Worm (Caenorhabditis elegans) whole organism, L3 larva: Measurements from ENCODE around the gene F26G5.1.

Source experiments
- R02D3.7 ChIP-seq: fragments of 150-350 bp; optimal IDR thresholded peaks from 2 replicates; lab custom pipeline; 2014; ENCODE audit warnings: missing biosample characterization, missing genetic modification characterization
- ZK546.5 ChIP-seq: sonication (generic microtip); optimal IDR thresholded peaks from 2 replicates; lab custom pipeline; 2017; ENCODE audit warnings: missing biosample characterization, missing genetic modification characterization
- ama-1 ChIP-seq: fragments of 150-350 bp; optimal IDR thresholded peaks from 2 replicates; lab custom pipeline; 2018
- ceh-16 ChIP-seq: sonication (generic microtip); optimal IDR thresholded peaks from 2 replicates; lab custom pipeline; 2017; ENCODE audit warnings: missing biosample characterization, missing genetic modification characterization
- ceh-28 ChIP-seq: fragments of 150-350 bp; optimal IDR thresholded peaks from 2 replicates; lab custom pipeline; 2014; ENCODE audit warnings: missing biosample characterization, missing genetic modification reagents, missing genetic modification characterization
- ceh-82 ChIP-seq: fragments of 150-350 bp; optimal IDR thresholded peaks from 2 replicates; lab custom pipeline; 2014; ENCODE audit warnings: missing biosample characterization, missing genetic modification characterization
- ceh-9 ChIP-seq: sonication (generic microtip); optimal IDR thresholded peaks from 2 replicates; lab custom pipeline; 2018; ENCODE audit warnings: missing biosample characterization, missing genetic modification characterization
- daf-12 ChIP-seq: fragments of 150-350 bp; optimal IDR thresholded peaks from 2 replicates; lab custom pipeline; 2014; ENCODE audit warnings: missing biosample characterization, missing genetic modification reagents, missing genetic modification characterization
- egl-27 ChIP-seq: sonication (generic microtip); optimal IDR thresholded peaks from 4 replicates; lab custom pipeline; 2017; ENCODE audit warnings: missing biosample characterization, missing genetic modification reagents, missing genetic modification characterization
- elt-2 ChIP-seq: sonication (generic microtip); optimal IDR thresholded peaks from 2 replicates; lab custom pipeline; 2016; ENCODE audit warnings: missing genetic modification reagents, mild to moderate bottlenecking, missing genetic modification characterization, missing compliant biosample characterization
- elt-3 ChIP-seq, 3 experiments: fragments of 150-350 bp in 1 of 3; sonication (generic microtip) in 2 of 3; optimal IDR thresholded peaks; 2 replicates in 2 of 3; 4 replicates in 1 of 3; lab custom pipeline; 2014 to 2017; ENCODE audit warnings: missing biosample characterization in 3 of 3, missing genetic modification characterization in 3 of 3
- eor-1 ChIP-seq, 2 experiments: fragments of 150-350 bp; optimal IDR thresholded peaks; 2 replicates each; lab custom pipeline; 2014 to 2018; ENCODE audit warnings: missing biosample characterization in 2 of 2, missing genetic modification characterization in 2 of 2
- fkh-2 ChIP-seq: fragments of 150-350 bp; optimal IDR thresholded peaks from 2 replicates; lab custom pipeline; 2014; ENCODE audit warnings: missing biosample characterization, missing genetic modification reagents, missing genetic modification characterization
- hmg-11 ChIP-seq: sonication (generic microtip); optimal IDR thresholded peaks from 2 replicates; lab custom pipeline; 2016; ENCODE audit warnings: missing genetic modification characterization, missing compliant biosample characterization
- jun-1 ChIP-seq: fragments of 150-350 bp; optimal IDR thresholded peaks from 2 replicates; lab custom pipeline; 2014; ENCODE audit warnings: missing biosample characterization, missing genetic modification reagents, missing genetic modification characterization
- lin-15B ChIP-seq: fragments of 150-350 bp; optimal IDR thresholded peaks from 2 replicates; lab custom pipeline; 2014; ENCODE audit warnings: missing biosample characterization, missing genetic modification characterization
- lin-39 ChIP-seq: fragments of 150-350 bp; optimal IDR thresholded peaks from 2 replicates; lab custom pipeline; 2018; ENCODE audit warnings: missing biosample characterization, missing genetic modification reagents, missing genetic modification characterization
- mml-1 ChIP-seq: fragments of 150-350 bp; sonication (generic microtip); optimal IDR thresholded peaks from 3 replicates; lab custom pipeline; 2014; ENCODE audit warnings: missing biosample characterization, missing genetic modification characterization
- nhr-11 ChIP-seq: fragments of 150-350 bp; optimal IDR thresholded peaks from 2 replicates; lab custom pipeline; 2014; ENCODE audit warnings: missing biosample characterization, missing genetic modification characterization
- nhr-12 ChIP-seq: fragments of 150-350 bp; optimal IDR thresholded peaks from 2 replicates; lab custom pipeline; 2014; ENCODE audit warnings: missing biosample characterization, missing genetic modification characterization
- nhr-23 ChIP-seq: fragments of 150-350 bp; optimal IDR thresholded peaks from 2 replicates; lab custom pipeline; 2014; ENCODE audit warnings: missing biosample characterization, missing genetic modification reagents, missing genetic modification characterization
- nhr-25 ChIP-seq: sonication (generic microtip); optimal IDR thresholded peaks from 2 replicates; lab custom pipeline; 2017; ENCODE audit warnings: missing biosample characterization, missing genetic modification characterization
- nhr-28 ChIP-seq: fragments of 150-350 bp; optimal IDR thresholded peaks from 2 replicates; lab custom pipeline; 2014; ENCODE audit warnings: missing biosample characterization, missing genetic modification characterization
- nhr-43 ChIP-seq: sonication (generic microtip); optimal IDR thresholded peaks from 2 replicates; lab custom pipeline; 2016; ENCODE audit warnings: mild to moderate bottlenecking, missing genetic modification characterization, missing compliant biosample characterization; ENCODE audit not compliant: poor library complexity, severe bottlenecking
- nhr-67 ChIP-seq: fragments of 150-350 bp; optimal IDR thresholded peaks from 2 replicates; lab custom pipeline; 2014; ENCODE audit warnings: missing biosample characterization, missing genetic modification characterization
- nhr-76 ChIP-seq: fragments of 150-350 bp; sonication (generic microtip); optimal IDR thresholded peaks from 5 replicates; lab custom pipeline; 2014; ENCODE audit warnings: missing biosample characterization, missing genetic modification characterization
- nhr-77 ChIP-seq: fragments of 150-350 bp; optimal IDR thresholded peaks from 2 replicates; lab custom pipeline; 2014; ENCODE audit warnings: missing biosample characterization, missing genetic modification characterization
- pha-4 ChIP-seq: fragments of 150-350 bp; optimal IDR thresholded peaks from 2 replicates; lab custom pipeline; 2014; ENCODE audit warnings: missing biosample characterization, missing genetic modification reagents, missing genetic modification characterization
- pqm-1 ChIP-seq: fragments of 150-350 bp; optimal IDR thresholded peaks from 2 replicates; lab custom pipeline; 2017; ENCODE audit warnings: missing biosample characterization, missing genetic modification characterization, inconsistent platforms
- skn-1 ChIP-seq: fragments of 150-350 bp; optimal IDR thresholded peaks from 2 replicates; lab custom pipeline; 2014; ENCODE audit warnings: missing biosample characterization, missing genetic modification characterization
- tbx-2 ChIP-seq: sonication (generic microtip); optimal IDR thresholded peaks from 2 replicates; lab custom pipeline; 2016; ENCODE audit warnings: mild to moderate bottlenecking, missing genetic modification characterization, missing compliant biosample characterization
- unc-39 ChIP-seq: sonication (generic microtip); optimal IDR thresholded peaks from 4 replicates; lab custom pipeline; 2017; ENCODE audit warnings: missing biosample characterization, missing genetic modification characterization
- unc-62 ChIP-seq: fragments of 150-350 bp; sonication (generic microtip); optimal IDR thresholded peaks from 4 replicates; lab custom pipeline; 2014; ENCODE audit warnings: missing biosample characterization, missing genetic modification reagents, missing genetic modification characterization
- zag-1 ChIP-seq: fragments of 150-350 bp; optimal IDR thresholded peaks from 2 replicates; lab custom pipeline; 2014; ENCODE audit warnings: missing biosample characterization, missing genetic modification characterization
- ztf-11 ChIP-seq: fragments of 150-350 bp; optimal IDR thresholded peaks from 2 replicates; lab custom pipeline; 2014; ENCODE audit warnings: missing biosample characterization, missing genetic modification characterization
- ztf-4 ChIP-seq: fragments of 150-350 bp; optimal IDR thresholded peaks from 2 replicates; lab custom pipeline; 2014; ENCODE audit warnings: missing biosample characterization, missing genetic modification characterization

The F26G5.1 gene

DNA sequence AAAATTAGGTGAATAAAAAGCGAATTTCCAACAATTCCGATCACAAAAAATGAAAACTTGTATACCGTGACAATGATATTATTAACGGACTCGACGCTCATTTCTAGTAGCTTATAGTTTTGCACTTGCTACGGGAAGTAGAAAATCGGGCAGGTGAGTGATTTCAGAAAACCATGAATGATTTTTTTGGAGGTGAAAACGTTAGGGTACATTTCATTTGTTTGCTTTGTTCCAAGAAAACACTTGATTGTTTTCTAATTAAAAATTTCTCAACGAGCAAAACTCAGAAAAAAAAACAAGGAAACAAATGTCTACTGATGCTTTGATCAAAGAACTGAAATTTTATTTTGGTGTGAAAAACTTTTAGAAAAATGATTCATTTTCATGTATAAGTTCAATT lies 5.6 kb downstream of the F26G5.1 start, which contains the start of gene srsx-12:
srsx-12 (minus strand) TSS at position 101 of the 400 bp plus-strand sequence.
- TF ChIP-seq elt-3 (tag; optimal IDR thresholded peaks at IDR 0.05; lab: Kevin White, UChicago): no peak
- no peak for TF ChIP-seq lin-15B (tag; lab: Kevin White, UChicago)
- no peak for TF ChIP-seq nhr-43 (tag; lab: Kevin White, UChicago)
- no peak for TF ChIP-seq ceh-28 (tag; lab: Kevin White, UChicago)
- no peak for TF ChIP-seq fkh-2
- no peak for TF ChIP-seq nhr-67
- TF ChIP-seq ceh-82: no peak
- no peak for TF ChIP-seq tbx-2
- no peak for TF ChIP-seq pqm-1
- TF ChIP-seq lin-39 (tag; lab: Kevin White, UChicago): no peak
- TF ChIP-seq ceh-9 (tag; lab: Kevin White, UChicago): no peak
- no peak for TF ChIP-seq ceh-16 (tag; lab: Kevin White, UChicago)
- no peak for TF ChIP-seq zag-1 (tag; lab: Kevin White, UChicago)
- TF ChIP-seq mml-1 (tag; lab: Kevin White, UChicago): no peak
- no peak for TF ChIP-seq nhr-28 (tag; lab: Kevin White, UChicago)
- no peak for TF ChIP-seq unc-62 (GFP tag; lab: Kevin White, UChicago)
- TF ChIP-seq nhr-12 (tag; lab: Kevin White, UChicago): no peak
- TF ChIP-seq ztf-11 (tag; lab: Kevin White, UChicago): no peak
- TF ChIP-seq eor-1 (tag; optimal IDR thresholded peaks at IDR 0.05; lab: Kevin White, UChicago): no peak
- TF ChIP-seq nhr-11 (tag; lab: Kevin White, UChicago): no peak

ce11 chrV:4983091-4983490 lies 7.8 kb downstream of the F26G5.1 start, which contains the start of gene srsx-13:
Gene srsx-13, minus strand, starts transcription at chrV:4983191.
- TF ChIP-seq nhr-77 (tag; lab: Kevin White, UChicago) (no peak), unc-39 (no peak), skn-1 (no peak), pha-4 (tag; lab: Kevin White, UChicago) (no peak), egl-27 (tag; lab: Kevin White, UChicago) (no peak), nhr-43 (tag; lab: Kevin White, UChicago) (no peak), tbx-2 (no peak), ceh-16 (tag; lab: Kevin White, UChicago) (no peak), zag-1 (tag; lab: Kevin White, UChicago) (no peak), nhr-28 (tag; lab: Kevin White, UChicago) (no peak), unc-62 (GFP tag; lab: Kevin White, UChicago) (no peak), ama-1 (lab: Kevin White, UChicago) (no peak), elt-2 (tag; lab: Kevin White, UChicago) (no peak), nhr-76 (tag; lab: Kevin White, UChicago) (no peak), nhr-67 (no peak), ceh-28 (tag; lab: Kevin White, UChicago) (no peak), nhr-25 (no peak), hmg-11 (tag; lab: Kevin White, UChicago) (no peak), ztf-11 (tag; lab: Kevin White, UChicago) (no peak)

DNA sequence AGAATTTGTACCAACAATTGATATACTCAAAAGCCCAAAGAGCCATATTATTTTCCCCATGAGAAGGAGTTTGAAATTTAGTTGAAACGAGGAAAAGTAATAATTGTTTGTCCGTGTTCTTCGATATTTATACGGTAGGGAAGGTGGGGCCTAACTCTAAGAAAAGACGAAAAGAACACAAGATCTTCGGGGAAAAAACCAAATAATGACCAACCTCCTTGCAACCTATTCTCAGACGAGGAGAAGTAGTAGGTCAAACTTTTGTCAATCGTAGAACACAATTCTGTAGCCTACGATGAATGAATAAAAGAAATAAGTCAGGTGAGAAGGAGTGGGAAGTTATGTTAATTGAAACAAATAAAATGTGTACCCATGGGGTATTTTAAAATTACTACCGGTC lies 11.8 kb downstream of the F26G5.1 start, which contains the start of gene ncx-8:
ncx-8 (minus strand) TSS at position 101 of the 400 bp plus-strand sequence.
- no peak for TF ChIP-seq ztf-4 (tag; lab: Kevin White, UChicago)
- TF ChIP-seq unc-39: no peak
- no peak for TF ChIP-seq ZK546.5 (tag; lab: Kevin White, UChicago)
- TF ChIP-seq daf-12 (tag; lab: Kevin White, UChicago): no peak
- TF ChIP-seq nhr-12 (tag; lab: Kevin White, UChicago): no peak

DNA sequence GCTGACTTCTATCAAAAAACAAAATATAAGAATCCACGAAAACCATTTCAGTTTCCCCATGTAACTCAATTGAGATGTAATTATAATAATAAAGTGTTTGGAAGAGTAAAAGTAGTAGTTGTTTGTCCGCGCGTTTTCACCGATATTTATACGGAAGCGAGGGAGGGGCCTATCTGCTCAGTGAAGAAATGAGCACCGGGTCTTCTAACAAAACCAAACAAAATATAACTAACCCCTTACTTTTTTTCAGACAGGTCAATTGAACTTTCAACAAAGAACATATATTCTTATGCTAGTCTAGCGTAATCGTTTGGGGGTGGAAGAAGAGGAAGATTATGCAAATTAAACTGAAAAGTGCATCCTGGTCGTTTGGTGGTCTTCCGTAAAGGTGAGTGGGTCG lies 19.9 kb downstream of the F26G5.1 start, which contains the start of gene ncx-9:
ncx-9 (minus strand) TSS at position 101 of the 400 bp plus-strand sequence.
- no peak for TF ChIP-seq eor-1 (tag; optimal IDR thresholded peaks at IDR 0.05; lab: Kevin White, UChicago)
- no peak for TF ChIP-seq nhr-28 (tag; lab: Kevin White, UChicago)
- TF ChIP-seq R02D3.7: no peak
- TF ChIP-seq nhr-11 (tag; lab: Kevin White, UChicago): no peak
- TF ChIP-seq skn-1: no peak
- no peak for TF ChIP-seq hmg-11 (tag; lab: Kevin White, UChicago)
- TF ChIP-seq nhr-23 (tag; lab: Kevin White, UChicago): no peak
- no peak for TF ChIP-seq jun-1 (tag; lab: Kevin White, UChicago)
